Fruit fly (Drosophila melanogaster): ENCODE data around the gene CG11409.

DNA sequence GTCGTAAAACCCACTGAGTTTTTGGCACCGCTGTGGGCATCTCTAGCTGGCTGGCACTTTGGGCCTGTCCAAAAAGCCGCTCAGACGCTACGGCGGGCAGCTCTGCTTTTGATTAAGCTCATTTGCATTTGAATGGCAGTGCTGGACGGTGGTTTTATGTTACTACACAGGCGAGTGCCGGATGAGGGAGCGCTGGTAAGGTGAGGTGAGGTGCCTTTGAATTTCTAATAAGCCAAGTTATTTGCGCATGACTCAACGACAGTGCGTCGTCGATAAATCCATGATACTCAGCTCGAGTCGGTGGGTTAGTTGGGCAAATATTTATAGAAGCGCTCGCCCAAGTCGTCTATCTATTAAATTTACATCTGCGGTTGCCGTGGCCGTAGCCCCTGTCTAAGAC is 57.1 kb downstream of the CG11409 start:
- no peak for TF ChIP-seq CG8478 (optimal IDR thresholded peaks at IDR 0.05)
- no peak for TF ChIP-seq pan (optimal IDR thresholded peaks at IDR 0.05)
- no peak for TF ChIP-seq psq (optimal IDR thresholded peaks at IDR 0.05)

Measured in whole organism.